Worm (Caenorhabditis elegans): Measurements from ENCODE around the gene C05G5.5.

C05G5.5 gene

DNA sequence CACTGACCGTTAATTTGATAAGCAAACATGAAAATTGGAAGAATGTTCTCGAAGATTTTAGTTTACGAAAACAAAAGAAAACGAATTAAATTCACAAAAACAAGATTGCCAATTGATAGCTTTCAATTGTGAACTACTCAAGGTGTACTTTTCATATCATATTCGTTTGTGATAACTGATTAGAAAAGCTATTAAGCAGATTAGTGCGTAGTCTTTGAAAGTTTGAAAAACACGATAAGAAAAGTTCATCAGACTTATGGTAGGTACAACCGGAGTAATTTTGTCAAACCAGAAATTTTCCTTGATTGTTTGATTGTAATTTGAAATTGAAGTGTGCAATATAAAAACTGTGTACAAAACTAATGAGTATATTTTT lies 26.6 kb upstream of the C05G5.5 start:
- TF ChIP-seq nhr-129 (tag; optimal IDR thresholded peaks at IDR 0.05) (no peak), nhr-21 (tag; optimal IDR thresholded peaks at IDR 0.05) (no peak), blmp-1 (tag; optimal IDR thresholded peaks at IDR 0.05; ENCODE audit: insufficient read depth) (no peak), nhr-77 (tag; optimal IDR thresholded peaks at IDR 0.05) (no peak), ztf-1 (GFP tag; conservative IDR thresholded peaks at IDR 0.05) (no peak), sem-4 (tag; optimal IDR thresholded peaks at IDR 0.05) (no peak), fos-1 (tag; optimal IDR thresholded peaks at IDR 0.05) (peak; percentile 24), lin-13 (GFP tag; optimal IDR thresholded peaks at IDR 0.05) (no peak), Y55F3AM.14 (GFP tag; optimal IDR thresholded peaks at IDR 0.05) (no peak), sma-9 (GFP tag; optimal IDR thresholded peaks at IDR 0.05) (peak; percentile 41), sma-9 (tag; optimal IDR thresholded peaks at IDR 0.05) (no peak), unc-62 (GFP tag; optimal IDR thresholded peaks at IDR 0.05) (no peak), ztf-4 (tag; optimal IDR thresholded peaks at IDR 0.05) (no peak), elt-1 (tag; optimal IDR thresholded peaks at IDR 0.05) (no peak), R02D3.7 (tag; optimal IDR thresholded peaks at IDR 0.05) (no peak), C34F6.9 (tag; optimal IDR thresholded peaks at IDR 0.05) (no peak), sma-3 (GFP tag; optimal IDR thresholded peaks at IDR 0.05) (peak; percentile 6), skn-1 (tag; optimal IDR thresholded peaks at IDR 0.05) (no peak), mdl-1 (tag; optimal IDR thresholded peaks at IDR 0.05) (no peak), mbf-1 (tag; optimal IDR thresholded peaks at IDR 0.05) (no peak)

DNA sequence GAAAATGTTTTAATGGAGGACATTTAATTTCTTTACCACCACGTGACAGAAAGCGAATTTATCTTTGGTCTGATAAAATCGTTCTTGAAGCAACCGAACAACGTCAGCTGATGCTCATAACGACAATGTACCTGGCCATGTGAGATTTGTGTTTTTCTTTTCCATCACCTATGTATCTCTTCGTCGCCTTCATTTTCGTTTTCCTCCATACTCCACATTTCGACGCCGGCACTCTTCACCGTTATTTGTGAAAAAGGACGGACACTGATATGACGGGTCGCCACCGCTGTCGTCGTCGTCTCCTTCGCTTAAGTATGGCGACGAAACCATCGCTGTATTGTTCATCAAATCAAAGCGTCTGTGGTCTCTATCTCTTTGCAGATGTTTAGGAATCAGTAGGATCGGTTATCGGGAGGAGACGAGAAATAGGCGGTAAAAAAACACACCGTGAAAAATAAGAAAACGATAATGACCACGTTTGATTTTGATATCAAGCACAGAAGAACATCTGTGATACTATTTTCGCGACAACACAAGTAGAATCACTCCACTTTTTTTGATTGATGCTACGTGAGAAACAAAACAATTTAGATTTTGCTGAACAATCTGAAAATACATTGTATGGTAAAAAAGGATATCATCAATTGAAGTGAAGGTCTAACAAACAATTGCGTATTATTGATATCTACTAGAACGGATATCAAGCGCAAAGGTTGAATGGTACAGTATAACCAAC lies 26.1 kb upstream of the C05G5.5 start:
- TF ChIP-seq Y55F3AM.14 (GFP tag; optimal IDR thresholded peaks at IDR 0.05): peak; percentile 11
- TF ChIP-seq mbf-1 (tag; optimal IDR thresholded peaks at IDR 0.05): no peak
- no peak for TF ChIP-seq elt-3 (tag; optimal IDR thresholded peaks at IDR 0.05)
- TF ChIP-seq blmp-1 (tag; optimal IDR thresholded peaks at IDR 0.05; ENCODE audit: insufficient read depth): peak; percentile 28
- TF ChIP-seq nhr-129 (tag; optimal IDR thresholded peaks at IDR 0.05): peak; percentile 60
- no peak for TF ChIP-seq mab-5 (tag; optimal IDR thresholded peaks at IDR 0.05)
- TF ChIP-seq ZK546.5 (tag; optimal IDR thresholded peaks at IDR 0.05): no peak
- TF ChIP-seq nhr-25 (tag; optimal IDR thresholded peaks at IDR 0.05): peak; percentile 1
- no peak for TF ChIP-seq nhr-77 (tag; optimal IDR thresholded peaks at IDR 0.05)
- no peak for TF ChIP-seq lin-39 (tag; optimal IDR thresholded peaks at IDR 0.05)
- no peak for TF ChIP-seq nhr-237 (tag; optimal IDR thresholded peaks at IDR 0.05)
- TF ChIP-seq nhr-23 (tag; optimal IDR thresholded peaks at IDR 0.05): no peak
- no peak for TF ChIP-seq ztf-1 (GFP tag; conservative IDR thresholded peaks at IDR 0.05)
- no peak for TF ChIP-seq egl-27 (tag; optimal IDR thresholded peaks at IDR 0.05)
- no peak for TF ChIP-seq ceh-82 (tag; optimal IDR thresholded peaks at IDR 0.05)
- TF ChIP-seq C34F6.9 (tag; optimal IDR thresholded peaks at IDR 0.05): no peak
- peak in 1 of 2 experiments; percentile 21 for TF ChIP-seq mdl-1 (tag; optimal IDR thresholded peaks at IDR 0.05)
- no peak for TF ChIP-seq snpc-4 (tag; optimal IDR thresholded peaks at IDR 0.05)
- TF ChIP-seq unc-39 (tag; optimal IDR thresholded peaks at IDR 0.05): no peak
- TF ChIP-seq ceh-16 (tag; optimal IDR thresholded peaks at IDR 0.05): no peak
- no peak for TF ChIP-seq sem-4 (tag; optimal IDR thresholded peaks at IDR 0.05)
- TF ChIP-seq nhr-6 (tag; optimal IDR thresholded peaks at IDR 0.05): no peak
- TF ChIP-seq lsy-2 (tag; optimal IDR thresholded peaks at IDR 0.05): peak in 1 of 2 experiments; percentile 38
- TF ChIP-seq peb-1 (tag; optimal IDR thresholded peaks at IDR 0.05): no peak
- TF ChIP-seq ztf-11 (tag; optimal IDR thresholded peaks at IDR 0.05): no peak
- TF ChIP-seq sma-3 (GFP tag; optimal IDR thresholded peaks at IDR 0.05): peak; percentile 68
- no peak for TF ChIP-seq ama-1 (optimal IDR thresholded peaks at IDR 0.05)
- TF ChIP-seq gmeb-1 (tag; optimal IDR thresholded peaks at IDR 0.05): peak; percentile 57
- no peak for TF ChIP-seq elt-1 (tag; optimal IDR thresholded peaks at IDR 0.05)
- no peak for TF ChIP-seq F13H6.1 (tag; optimal IDR thresholded peaks at IDR 0.05)
- TF ChIP-seq lin-11 (tag; optimal IDR thresholded peaks at IDR 0.05): no peak
- TF ChIP-seq crh-2 (tag; optimal IDR thresholded peaks at IDR 0.05): peak; percentile 10
- peak; percentile 86 for TF ChIP-seq sma-9 (GFP tag; optimal IDR thresholded peaks at IDR 0.05)
- no peak for TF ChIP-seq sma-9 (tag; optimal IDR thresholded peaks at IDR 0.05)
- no peak for TF ChIP-seq nhr-10 (tag; optimal IDR thresholded peaks at IDR 0.05)
- TF ChIP-seq R02D3.7 (tag; optimal IDR thresholded peaks at IDR 0.05): no peak
- no peak for TF ChIP-seq skn-1 (tag; optimal IDR thresholded peaks at IDR 0.05)
- no peak for TF ChIP-seq dmd-4 (tag; optimal IDR thresholded peaks at IDR 0.05)
- TF ChIP-seq nhr-11 (tag; optimal IDR thresholded peaks at IDR 0.05): no peak
- no peak for TF ChIP-seq alr-1 (tag; optimal IDR thresholded peaks at IDR 0.05)
- TF ChIP-seq nhr-12 (tag; optimal IDR thresholded peaks at IDR 0.05): no peak
- no peak for TF ChIP-seq ztf-4 (tag; optimal IDR thresholded peaks at IDR 0.05)
- TF ChIP-seq unc-55 (GFP tag; optimal IDR thresholded peaks at IDR 0.05): no peak
- no peak for TF ChIP-seq lin-13 (GFP tag; optimal IDR thresholded peaks at IDR 0.05)
- peak; percentile 12 for TF ChIP-seq fos-1 (tag; optimal IDR thresholded peaks at IDR 0.05)
- no peak for TF ChIP-seq unc-62 (GFP tag; optimal IDR thresholded peaks at IDR 0.05)
- no peak for TF ChIP-seq aly-2 (tag; optimal IDR thresholded peaks at IDR 0.05)
- peak; percentile 64 for TF ChIP-seq nhr-21 (tag; optimal IDR thresholded peaks at IDR 0.05)
- no peak for TF ChIP-seq zag-1 (tag; optimal IDR thresholded peaks at IDR 0.05)
